Worm (Caenorhabditis elegans) whole organism, young adult: ENCODE results near the gene ZK1248.20.

Source experiments
- B0336.3 ChIP-seq: fragments of 200-800 bp; sonication (Bioruptor generic); IDR thresholded peaks from 2 replicates; pipeline ENCODE4 v1.3.6; 2022; ENCODE audit warnings: missing genetic modification characterization, missing compliant biosample characterization
- C06A6.2 ChIP-seq: fragments of 200-800 bp; sonication (Bioruptor generic); conservative IDR thresholded peaks from 2 replicates; pipeline ENCODE4 v1.3.6; 2022; ENCODE audit warnings: missing genetic modification characterization, missing compliant biosample characterization
- F22D6.2 ChIP-seq: sonication (generic microtip); optimal IDR thresholded peaks from 2 replicates; lab custom pipeline; 2016; ENCODE audit warnings: mild to moderate bottlenecking, missing genetic modification characterization, missing compliant biosample characterization
- F39B2.1 ChIP-seq: fragments of 200-800 bp; sonication (Bioruptor generic); IDR thresholded peaks from 2 replicates; pipeline ENCODE4 v1.3.6; 2022; ENCODE audit warnings: missing genetic modification reagents, missing genetic modification characterization, missing compliant biosample characterization
- F57C9.4 ChIP-seq: sonication (generic microtip); optimal IDR thresholded peaks from 2 replicates; lab custom pipeline; 2017; ENCODE audit warnings: mild to moderate bottlenecking, missing genetic modification characterization, missing compliant biosample characterization
- K11D2.4 ChIP-seq: fragments of 200-800 bp; sonication (Bioruptor generic); IDR thresholded peaks from 2 replicates; pipeline ENCODE4 v1.3.6; 2022; ENCODE audit warnings: missing genetic modification reagents, missing genetic modification characterization, missing compliant biosample characterization
- Y53G8AR.9 ChIP-seq: fragments of 200-800 bp; sonication (Bioruptor generic); conservative IDR thresholded peaks from 2 replicates; pipeline ENCODE4 v1.3.6; 2022; ENCODE audit warnings: missing genetic modification reagents, missing genetic modification characterization, missing compliant biosample characterization
- Y95B8A.8 ChIP-seq: fragments of 200-800 bp; sonication (Bioruptor generic); IDR thresholded peaks from 2 replicates; pipeline ENCODE4 v1.3.6; 2022; ENCODE audit warnings: missing genetic modification reagents, missing genetic modification characterization, missing compliant biosample characterization
- ZK185.1 ChIP-seq: sonication (generic microtip); optimal IDR thresholded peaks from 2 replicates; lab custom pipeline; 2016; ENCODE audit warnings: mild to moderate bottlenecking, missing genetic modification characterization, missing compliant biosample characterization; ENCODE audit not compliant: poor library complexity, severe bottlenecking
- athp-1 ChIP-seq: sonication (generic microtip); optimal IDR thresholded peaks from 2 replicates; lab custom pipeline; 2017; ENCODE audit warnings: mild to moderate bottlenecking, missing genetic modification characterization, missing compliant biosample characterization
- ceh-27 ChIP-seq: fragments of 200-800 bp; sonication (Bioruptor generic); optimal IDR thresholded peaks from 2 replicates; lab custom pipeline; 2018; ENCODE audit warnings: mild to moderate bottlenecking, missing genetic modification characterization, moderate library complexity, missing compliant biosample characterization
- ceh-40 ChIP-seq: fragments of 200-800 bp; sonication (Bioruptor generic); IDR thresholded peaks from 2 replicates; pipeline ENCODE4 v1.3.6; 2022; ENCODE audit warnings: missing genetic modification characterization, missing compliant biosample characterization
- ceh-58 ChIP-seq: fragments of 200-800 bp; sonication (Bioruptor generic); IDR thresholded peaks from 2 replicates; pipeline ENCODE4 v1.3.6; 2022; ENCODE audit warnings: missing genetic modification characterization, missing compliant biosample characterization
- efl-1 ChIP-seq: fragments of 150-350 bp; optimal IDR thresholded peaks from 2 replicates; lab custom pipeline; 2014; ENCODE audit warnings: missing biosample characterization, missing genetic modification reagents, missing genetic modification characterization
- egl-44 ChIP-seq: fragments of 200-800 bp; sonication (Bioruptor generic); IDR thresholded peaks from 2 replicates; pipeline ENCODE4 v1.3.6; 2022; ENCODE audit warnings: missing genetic modification reagents, missing genetic modification characterization, missing compliant biosample characterization
- gei-17 ChIP-seq: fragments of 200-800 bp; sonication (Bioruptor generic); optimal IDR thresholded peaks from 2 replicates; lab custom pipeline; 2018; ENCODE audit warnings: mild to moderate bottlenecking, missing genetic modification characterization, missing compliant biosample characterization
- hmg-1.2 ChIP-seq: fragments of 200-800 bp; sonication (Bioruptor generic); IDR thresholded peaks from 2 replicates; pipeline ENCODE4 v1.3.6; 2022; ENCODE audit warnings: missing genetic modification reagents, missing genetic modification characterization, missing compliant biosample characterization
- hmg-20 ChIP-seq: fragments of 200-800 bp; sonication (Bioruptor generic); IDR thresholded peaks from 2 replicates; pipeline ENCODE4 v1.3.6; 2022; ENCODE audit warnings: missing genetic modification reagents, missing genetic modification characterization, missing compliant biosample characterization
- lag-1 ChIP-seq: fragments of 200-800 bp; sonication (Bioruptor generic); IDR thresholded peaks from 2 replicates; pipeline ENCODE4 v1.3.6; 2022; ENCODE audit warnings: missing genetic modification reagents, missing genetic modification characterization, missing compliant biosample characterization
- let-607 ChIP-seq, 2 experiments: fragments of 200-800 bp in 1 of 2; sonication (Bioruptor generic) in 1 of 2; sonication (generic microtip) in 1 of 2; optimal IDR thresholded peaks; 2 replicates each; lab custom pipeline; 2016 to 2018; ENCODE audit warnings: mild to moderate bottlenecking in 2 of 2, missing compliant biosample characterization in 2 of 2, missing genetic modification characterization in 2 of 2, moderate library complexity in 2 of 2, missing genotype in 1 of 2
- lin-35 ChIP-seq, 3 experiments: fragments of 150-350 bp in 2 of 3; sonication (generic microtip) in 1 of 3; optimal IDR thresholded peaks; 2 replicates each; lab custom pipeline; 2014 to 2018; ENCODE audit warnings: missing biosample characterization in 3 of 3, missing genetic modification characterization in 3 of 3, missing genetic modification reagents in 3 of 3
- lin-54 ChIP-seq: fragments of 200-800 bp; sonication (Bioruptor generic); optimal IDR thresholded peaks from 2 replicates; lab custom pipeline; 2018; ENCODE audit warnings: mild to moderate bottlenecking, missing genetic modification characterization, missing compliant biosample characterization
- lsl-1 ChIP-seq: fragments of 200-800 bp; sonication (Bioruptor generic); optimal IDR thresholded peaks from 2 replicates; lab custom pipeline; 2018; ENCODE audit warnings: mild to moderate bottlenecking, missing genetic modification characterization, moderate library complexity, missing compliant biosample characterization
- madf-10 ChIP-seq: sonication (generic microtip); optimal IDR thresholded peaks from 2 replicates; lab custom pipeline; 2016; ENCODE audit warnings: mild to moderate bottlenecking, missing genetic modification characterization, missing compliant biosample characterization
- mcd-1 ChIP-seq: fragments of 200-800 bp; sonication (Bioruptor generic); IDR thresholded peaks from 2 replicates; pipeline ENCODE4 v1.3.6; 2022; ENCODE audit warnings: missing genetic modification reagents, missing genetic modification characterization, missing compliant biosample characterization
- mes-4 ChIP-seq: sonication (generic microtip); optimal IDR thresholded peaks from 2 replicates; lab custom pipeline; 2016; ENCODE audit warnings: missing genotype, missing genetic modification characterization, missing compliant biosample characterization
- nfya-2 ChIP-seq: fragments of 200-800 bp; sonication (Bioruptor generic); IDR thresholded peaks from 2 replicates; pipeline ENCODE4 v1.3.6; 2022; ENCODE audit warnings: missing genetic modification reagents, missing genetic modification characterization, missing compliant biosample characterization
- nhr-80 ChIP-seq: sonication (generic microtip); optimal IDR thresholded peaks from 2 replicates; lab custom pipeline; 2016; ENCODE audit warnings: missing genetic modification characterization, missing compliant biosample characterization
- nhr-90 ChIP-seq: sonication (generic microtip); optimal IDR thresholded peaks from 2 replicates; lab custom pipeline; 2016; ENCODE audit warnings: missing genotype, mild to moderate bottlenecking, missing genetic modification characterization, missing compliant biosample characterization
- pha-4 ChIP-seq: fragments of 150-350 bp; sonication (generic microtip); optimal IDR thresholded peaks from 2 replicates; lab custom pipeline; 2014; ENCODE audit warnings: missing biosample characterization, missing genetic modification reagents, missing genetic modification characterization
- sdz-38 ChIP-seq: sonication (generic microtip); optimal IDR thresholded peaks from 2 replicates; lab custom pipeline; 2016; ENCODE audit warnings: missing genotype, missing genetic modification characterization, missing compliant biosample characterization
- snpc-1.3 ChIP-seq: sonication (generic microtip); optimal IDR thresholded peaks from 2 replicates; lab custom pipeline; 2017; ENCODE audit warnings: missing genetic modification characterization, mild to moderate bottlenecking, missing compliant biosample characterization, antibody characterized with exemption, moderate library complexity, missing genotype, missing genetic modification reagents; ENCODE audit not compliant: insufficient read depth
- snpc-3.4 ChIP-seq: sonication (generic microtip); optimal IDR thresholded peaks from 2 replicates; lab custom pipeline; 2017; ENCODE audit warnings: missing genetic modification characterization, mild to moderate bottlenecking, missing compliant biosample characterization, antibody characterized with exemption, moderate library complexity, missing genotype, missing genetic modification reagents
- somi-1 ChIP-seq: fragments of 200-800 bp; sonication (Bioruptor generic); optimal IDR thresholded peaks from 2 replicates; lab custom pipeline; 2018; ENCODE audit warnings: mild to moderate bottlenecking, missing genetic modification characterization, missing compliant biosample characterization
- tbp1 ChIP-seq: fragments of 200-800 bp; sonication (Bioruptor generic); optimal IDR thresholded peaks from 2 replicates; lab custom pipeline; 2018; ENCODE audit warnings: mild to moderate bottlenecking, missing genetic modification characterization, missing compliant biosample characterization
- unc-62 ChIP-seq: fragments of 150-350 bp; optimal IDR thresholded peaks from 2 replicates; lab custom pipeline; 2014; ENCODE audit warnings: missing biosample characterization, missing genetic modification reagents, missing genetic modification characterization
- zfh-2 ChIP-seq: fragments of 200-800 bp; sonication (Bioruptor generic); conservative IDR thresholded peaks from 2 replicates; pipeline ENCODE4 v1.3.6; 2022; ENCODE audit warnings: missing genetic modification reagents, missing genetic modification characterization, missing compliant biosample characterization
- ztf-18 ChIP-seq: sonication (generic microtip); optimal IDR thresholded peaks from 2 replicates; lab custom pipeline; 2016; ENCODE audit warnings: missing genotype, mild to moderate bottlenecking, missing genetic modification characterization, missing compliant biosample characterization
- ztf-22 ChIP-seq: fragments of 200-800 bp; sonication (Bioruptor generic); optimal IDR thresholded peaks from 2 replicates; lab custom pipeline; 2018; ENCODE audit warnings: mild to moderate bottlenecking, missing genetic modification characterization, moderate library complexity, missing compliant biosample characterization
- ztf-25 ChIP-seq: fragments of 200-800 bp; sonication (Bioruptor generic); IDR thresholded peaks from 2 replicates; pipeline ENCODE4 v1.3.6; 2022; ENCODE audit warnings: missing genetic modification reagents, missing genetic modification characterization, missing compliant biosample characterization
- ztf-26 ChIP-seq: sonication (generic microtip); optimal IDR thresholded peaks from 2 replicates; lab custom pipeline; 2017; ENCODE audit warnings: missing genetic modification characterization, missing compliant biosample characterization
- ztf-3 ChIP-seq: fragments of 200-800 bp; sonication (Bioruptor generic); optimal IDR thresholded peaks from 2 replicates; lab custom pipeline; 2018; ENCODE audit warnings: mild to moderate bottlenecking, missing genetic modification characterization, missing compliant biosample characterization

ZK1248.20 gene

ce11 chrII:5781935-5782921 is 34.2 kb upstream of the ZK1248.20 start, which contains the start of gene K05F1.6 (continued):
- peak; percentile 88; the same call in 1 of the 2 replicates for TF ChIP-seq ztf-25
- TF ChIP-seq ztf-18 (tag; lab: Kevin White, UChicago) = peak; percentile 81
- peak; percentile 63 for TF ChIP-seq ztf-26 (tag; lab: Kevin White, UChicago)
- peak; percentile 44 for TF ChIP-seq ceh-27
- TF ChIP-seq ztf-22 (GFP tag; lab: Kevin White, UChicago) = peak; percentile 12
- no peak for TF ChIP-seq unc-62 (GFP tag; lab: Kevin White, UChicago)
- TF ChIP-seq Y95B8A.8 (GFP tag; lab: Robert Waterston, UW) = peak; percentile 70
- peak; percentile 95 for TF ChIP-seq tbp1
- TF ChIP-seq Y53G8AR.9 (GFP tag; lab: Robert Waterston, UW) = peak; percentile 77; the same call in 1 of the 2 replicates
- peak; percentile 95 for TF ChIP-seq nhr-90 (tag; lab: Kevin White, UChicago)
- TF ChIP-seq hmg-20 (GFP tag; lab: Robert Waterston, UW) = peak; percentile 18; the same call in 1 of the 2 replicates
- peak; percentile 90 for TF ChIP-seq hmg-1.2 (GFP tag; lab: Robert Waterston, UW)
- 0 out of 2 replicates have a peak, but pooled peaks have one; percentile 23 for TF ChIP-seq nfya-2
- TF ChIP-seq nhr-80 (tag; lab: Kevin White, UChicago) = peak; percentile 81
- no peak for TF ChIP-seq efl-1 (GFP tag; lab: Kevin White, UChicago)
- TF ChIP-seq F57C9.4 (tag; lab: Kevin White, UChicago) = no peak
- TF ChIP-seq lin-54 = peak; percentile 74
- no peak for TF ChIP-seq sdz-38 (tag; lab: Kevin White, UChicago)
- no peak for TF ChIP-seq C06A6.2
- TF ChIP-seq let-607 (tag; optimal IDR thresholded peaks at IDR 0.05; lab: Kevin White, UChicago) = peak; percentile 40 to 65
- TF ChIP-seq F22D6.2 (tag; lab: Kevin White, UChicago) = no peak
- peak in 1 of 3 experiments; percentile 55 for TF ChIP-seq lin-35 (GFP tag; optimal IDR thresholded peaks at IDR 0.05; lab: Kevin White, UChicago)
- peak; percentile 70 for TF ChIP-seq madf-10
- TF ChIP-seq ceh-40 (GFP tag; lab: Robert Waterston, UW) = 0 out of 2 replicates have a peak, but pooled peaks have one; percentile 34
- peak; percentile 60 for TF ChIP-seq ZK185.1 (tag; lab: Kevin White, UChicago)
- no peak for TF ChIP-seq ceh-58 (GFP tag; lab: Robert Waterston, UW)
- TF ChIP-seq snpc-3.4 (tag; lab: Kevin White, UChicago) = peak; percentile 84
- TF ChIP-seq B0336.3 (GFP tag; lab: Robert Waterston, UW) = peak; percentile 83; the same call in 1 of the 2 replicates
- peak; percentile 63 for TF ChIP-seq lsl-1 (GFP tag; lab: Kevin White, UChicago)
- peak; percentile 76 for TF ChIP-seq mes-4 (tag; lab: Kevin White, UChicago)
- peak; percentile 77 for TF ChIP-seq athp-1 (tag; lab: Kevin White, UChicago)
- no peak for TF ChIP-seq lag-1 (GFP tag; lab: Robert Waterston, UW)
- TF ChIP-seq ztf-3 (GFP tag; lab: Kevin White, UChicago) = no peak
- TF ChIP-seq somi-1 (GFP tag; lab: Kevin White, UChicago) = peak; percentile 82
- TF ChIP-seq zfh-2 (GFP tag; lab: Robert Waterston, UW) = no peak; the same call in 1 of the 2 replicates
- peak; percentile 85 for TF ChIP-seq egl-44 (GFP tag; lab: Robert Waterston, UW)
- peak; percentile 59 for TF ChIP-seq snpc-1.3 (tag; lab: Kevin White, UChicago)
- TF ChIP-seq K11D2.4 (GFP tag; lab: Robert Waterston, UW) = no peak
- TF ChIP-seq F39B2.1 = 0 out of 2 replicates have a peak, but pooled peaks have one; percentile 18
- TF ChIP-seq gei-17 (GFP tag; lab: Kevin White, UChicago) = no peak
- no peak for TF ChIP-seq pha-4
- TF ChIP-seq mcd-1 (GFP tag; lab: Robert Waterston, UW) = peak; percentile 72
